Worm (Caenorhabditis elegans) whole organism, L3 larva: ENCODE data around the gene sru-40.

ENCODE experiments used
- R02D3.7 ChIP-seq: fragments of 150-350 bp; optimal IDR thresholded peaks from 2 replicates; lab custom pipeline; 2014; ENCODE audit warnings: missing biosample characterization, missing genetic modification characterization
- aly-2 ChIP-seq: fragments of 150-350 bp; optimal IDR thresholded peaks from 2 replicates; lab custom pipeline; 2014; ENCODE audit warnings: missing biosample characterization, missing genetic modification characterization
- ama-1 ChIP-seq: fragments of 150-350 bp; optimal IDR thresholded peaks from 2 replicates; lab custom pipeline; 2018
- ceh-28 ChIP-seq: fragments of 150-350 bp; optimal IDR thresholded peaks from 2 replicates; lab custom pipeline; 2014; ENCODE audit warnings: missing biosample characterization, missing genetic modification reagents, missing genetic modification characterization
- ceh-82 ChIP-seq: fragments of 150-350 bp; optimal IDR thresholded peaks from 2 replicates; lab custom pipeline; 2014; ENCODE audit warnings: missing biosample characterization, missing genetic modification characterization
- daf-12 ChIP-seq: fragments of 150-350 bp; optimal IDR thresholded peaks from 2 replicates; lab custom pipeline; 2014; ENCODE audit warnings: missing biosample characterization, missing genetic modification reagents, missing genetic modification characterization
- egl-27 ChIP-seq: sonication (generic microtip); optimal IDR thresholded peaks from 4 replicates; lab custom pipeline; 2017; ENCODE audit warnings: missing biosample characterization, missing genetic modification reagents, missing genetic modification characterization
- egl-5 ChIP-seq: fragments of 150-350 bp; optimal IDR thresholded peaks from 2 replicates; lab custom pipeline; 2017; ENCODE audit warnings: missing biosample characterization, missing genetic modification reagents, missing genetic modification characterization, inconsistent platforms
- elt-2 ChIP-seq: sonication (generic microtip); optimal IDR thresholded peaks from 2 replicates; lab custom pipeline; 2016; ENCODE audit warnings: missing genetic modification reagents, mild to moderate bottlenecking, missing genetic modification characterization, missing compliant biosample characterization
- elt-3 ChIP-seq, 3 experiments: fragments of 150-350 bp in 1 of 3; sonication (generic microtip) in 2 of 3; optimal IDR thresholded peaks; 2 replicates in 2 of 3; 4 replicates in 1 of 3; lab custom pipeline; 2014 to 2017; ENCODE audit warnings: missing biosample characterization in 3 of 3, missing genetic modification characterization in 3 of 3
- fkh-10 ChIP-seq: sonication (generic microtip); optimal IDR thresholded peaks from 2 replicates; lab custom pipeline; 2017; ENCODE audit warnings: missing biosample characterization, missing genetic modification reagents, missing genetic modification characterization
- fos-1 ChIP-seq: fragments of 150-350 bp; optimal IDR thresholded peaks from 2 replicates; lab custom pipeline; 2014; ENCODE audit warnings: missing biosample characterization, missing genetic modification characterization
- hmg-11 ChIP-seq: sonication (generic microtip); optimal IDR thresholded peaks from 2 replicates; lab custom pipeline; 2016; ENCODE audit warnings: missing genetic modification characterization, missing compliant biosample characterization
- jun-1 ChIP-seq: fragments of 150-350 bp; optimal IDR thresholded peaks from 2 replicates; lab custom pipeline; 2014; ENCODE audit warnings: missing biosample characterization, missing genetic modification reagents, missing genetic modification characterization
- lin-15B ChIP-seq: fragments of 150-350 bp; optimal IDR thresholded peaks from 2 replicates; lab custom pipeline; 2014; ENCODE audit warnings: missing biosample characterization, missing genetic modification characterization
- lsy-12 ChIP-seq: sonication (generic microtip); optimal IDR thresholded peaks from 2 replicates; lab custom pipeline; 2016; ENCODE audit warnings: mild to moderate bottlenecking, missing genetic modification characterization, missing compliant biosample characterization
- mdl-1 ChIP-seq: fragments of 150-350 bp; optimal IDR thresholded peaks from 2 replicates; lab custom pipeline; 2014; ENCODE audit warnings: missing biosample characterization, missing genetic modification characterization
- mml-1 ChIP-seq: fragments of 150-350 bp; sonication (generic microtip); optimal IDR thresholded peaks from 3 replicates; lab custom pipeline; 2014; ENCODE audit warnings: missing biosample characterization, missing genetic modification characterization
- nfya-1 ChIP-seq: sonication (generic microtip); optimal IDR thresholded peaks from 2 replicates; lab custom pipeline; 2017; ENCODE audit warnings: missing genetic modification characterization, mild to moderate bottlenecking, missing compliant biosample characterization, antibody characterized with exemption, moderate library complexity; ENCODE audit not compliant: insufficient read depth
- nhr-23 ChIP-seq: fragments of 150-350 bp; optimal IDR thresholded peaks from 2 replicates; lab custom pipeline; 2014; ENCODE audit warnings: missing biosample characterization, missing genetic modification reagents, missing genetic modification characterization
- nhr-237 ChIP-seq: fragments of 150-350 bp; optimal IDR thresholded peaks from 2 replicates; lab custom pipeline; 2014; ENCODE audit warnings: missing biosample characterization, missing genetic modification characterization
- nhr-25 ChIP-seq: sonication (generic microtip); optimal IDR thresholded peaks from 2 replicates; lab custom pipeline; 2017; ENCODE audit warnings: missing biosample characterization, missing genetic modification characterization
- nhr-28 ChIP-seq: fragments of 150-350 bp; optimal IDR thresholded peaks from 2 replicates; lab custom pipeline; 2014; ENCODE audit warnings: missing biosample characterization, missing genetic modification characterization
- nhr-67 ChIP-seq: fragments of 150-350 bp; optimal IDR thresholded peaks from 2 replicates; lab custom pipeline; 2014; ENCODE audit warnings: missing biosample characterization, missing genetic modification characterization
- nhr-76 ChIP-seq: fragments of 150-350 bp; sonication (generic microtip); optimal IDR thresholded peaks from 5 replicates; lab custom pipeline; 2014; ENCODE audit warnings: missing biosample characterization, missing genetic modification characterization
- nhr-77 ChIP-seq: fragments of 150-350 bp; optimal IDR thresholded peaks from 2 replicates; lab custom pipeline; 2014; ENCODE audit warnings: missing biosample characterization, missing genetic modification characterization
- pha-4 ChIP-seq: fragments of 150-350 bp; optimal IDR thresholded peaks from 2 replicates; lab custom pipeline; 2014; ENCODE audit warnings: missing biosample characterization, missing genetic modification reagents, missing genetic modification characterization
- pqm-1 ChIP-seq: fragments of 150-350 bp; optimal IDR thresholded peaks from 2 replicates; lab custom pipeline; 2017; ENCODE audit warnings: missing biosample characterization, missing genetic modification characterization, inconsistent platforms
- sea-2 ChIP-seq: fragments of 150-350 bp; sonication (generic microtip); optimal IDR thresholded peaks from 4 replicates; lab custom pipeline; 2014; ENCODE audit warnings: missing biosample characterization, missing genetic modification reagents, missing genetic modification characterization
- skn-1 ChIP-seq: fragments of 150-350 bp; optimal IDR thresholded peaks from 2 replicates; lab custom pipeline; 2014; ENCODE audit warnings: missing biosample characterization, missing genetic modification characterization
- snpc-4 ChIP-seq: fragments of 150-350 bp; optimal IDR thresholded peaks from 2 replicates; lab custom pipeline; 2014; ENCODE audit warnings: missing biosample characterization, missing genetic modification characterization
- tbx-2 ChIP-seq: sonication (generic microtip); optimal IDR thresholded peaks from 2 replicates; lab custom pipeline; 2016; ENCODE audit warnings: mild to moderate bottlenecking, missing genetic modification characterization, missing compliant biosample characterization
- unc-39 ChIP-seq: sonication (generic microtip); optimal IDR thresholded peaks from 4 replicates; lab custom pipeline; 2017; ENCODE audit warnings: missing biosample characterization, missing genetic modification characterization
- zag-1 ChIP-seq: fragments of 150-350 bp; optimal IDR thresholded peaks from 2 replicates; lab custom pipeline; 2014; ENCODE audit warnings: missing biosample characterization, missing genetic modification characterization
- ztf-11 ChIP-seq: fragments of 150-350 bp; optimal IDR thresholded peaks from 2 replicates; lab custom pipeline; 2014; ENCODE audit warnings: missing biosample characterization, missing genetic modification characterization

The sru-40 gene

DNA sequence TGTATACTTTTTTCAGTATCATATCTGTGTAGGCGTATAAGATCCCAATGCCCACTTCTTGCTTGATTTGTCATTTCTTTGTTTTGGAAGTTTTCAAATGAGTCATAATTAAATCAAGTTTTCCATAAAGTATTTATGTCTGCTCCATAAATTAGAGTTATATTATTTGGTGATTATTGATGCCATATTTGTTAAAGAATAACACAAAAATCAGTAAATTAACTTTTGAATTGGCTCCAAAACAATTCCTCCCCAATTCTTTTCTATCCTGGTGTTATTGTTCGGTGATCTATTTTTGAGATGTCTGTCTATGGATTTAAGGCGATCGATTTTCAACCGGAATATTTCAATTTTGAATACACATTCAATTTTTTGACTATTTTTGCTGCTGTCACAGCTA is 28.6 kb downstream of the sru-40 start, which contains the start of gene sru-37:
Gene sru-37 (plus strand): TSS at position 301 of the 400 bp plus-strand sequence.
- TF ChIP-seq mml-1 (tag; lab: Kevin White, UChicago): no peak
- TF ChIP-seq nfya-1 (tag; lab: Kevin White, UChicago): no peak
- TF ChIP-seq egl-5: no peak
- TF ChIP-seq sea-2 (GFP tag; lab: Kevin White, UChicago): no peak

DNA sequence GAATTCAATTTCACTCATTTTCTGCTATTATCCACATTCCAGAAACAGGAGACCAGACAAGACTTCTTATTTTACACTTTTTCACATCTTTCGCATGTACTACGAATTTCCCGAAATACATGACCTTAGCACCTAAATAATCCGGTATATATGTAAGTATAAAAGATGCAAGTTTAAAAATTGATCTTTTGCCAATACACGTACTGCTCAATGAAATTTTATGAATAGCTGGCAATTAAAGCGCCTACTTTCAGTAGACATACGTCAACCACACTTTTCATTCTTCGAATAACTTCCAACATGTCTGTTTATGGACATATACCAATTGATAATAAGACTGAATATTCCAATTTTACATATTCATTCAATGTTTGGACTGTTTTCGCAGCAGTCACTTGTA is 30.6 kb downstream of the sru-40 start, which contains the start of gene sru-39:
Gene sru-39 (plus strand): TSS at position 301 of the 400 bp plus-strand sequence.
- TF ChIP-seq unc-39 (no peak), mdl-1 (tag; lab: Kevin White, UChicago) (no peak), nhr-77 (no peak), ztf-11 (tag; lab: Kevin White, UChicago) (no peak), elt-2 (no peak), elt-3 (tag; optimal IDR thresholded peaks at IDR 0.05; lab: Kevin White, UChicago) (no peak)
- TF ChIP-seq, all 47 proteins: peak for 0

DNA sequence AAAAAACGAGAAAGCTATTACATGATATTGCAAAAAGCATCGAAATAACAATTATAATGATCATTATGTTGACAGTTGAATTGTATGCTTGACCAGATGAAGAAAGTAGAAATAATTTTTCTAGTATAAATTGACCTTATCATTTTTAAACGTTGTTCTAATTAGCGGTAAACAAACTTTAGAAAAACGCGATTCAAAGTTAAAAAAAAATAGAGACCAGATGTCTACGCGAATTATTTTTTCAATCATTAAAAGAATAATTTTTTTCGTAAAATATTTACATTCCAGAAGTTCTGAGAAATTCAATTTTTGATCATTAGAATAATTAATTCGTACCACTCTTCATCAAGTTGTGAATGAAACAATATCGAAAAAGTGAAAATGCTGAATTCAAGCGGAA is 31.8 kb downstream of the sru-40 start, which contains the start of gene F46B6.10:
Gene F46B6.10 (minus strand): TSS at position 101 of the 400 bp plus-strand sequence.
- TF ChIP-seq aly-2 (tag; lab: Kevin White, UChicago) (no peak), lin-15B (no peak), unc-39 (no peak), egl-5 (no peak), pqm-1 (tag; lab: Kevin White, UChicago) (no peak), mml-1 (tag; lab: Kevin White, UChicago) (no peak), pha-4 (tag; lab: Kevin White, UChicago) (no peak), daf-12 (no peak), nhr-237 (no peak), jun-1 (no peak), ama-1 (no peak), snpc-4 (tag; lab: Kevin White, UChicago) (no peak)

DNA sequence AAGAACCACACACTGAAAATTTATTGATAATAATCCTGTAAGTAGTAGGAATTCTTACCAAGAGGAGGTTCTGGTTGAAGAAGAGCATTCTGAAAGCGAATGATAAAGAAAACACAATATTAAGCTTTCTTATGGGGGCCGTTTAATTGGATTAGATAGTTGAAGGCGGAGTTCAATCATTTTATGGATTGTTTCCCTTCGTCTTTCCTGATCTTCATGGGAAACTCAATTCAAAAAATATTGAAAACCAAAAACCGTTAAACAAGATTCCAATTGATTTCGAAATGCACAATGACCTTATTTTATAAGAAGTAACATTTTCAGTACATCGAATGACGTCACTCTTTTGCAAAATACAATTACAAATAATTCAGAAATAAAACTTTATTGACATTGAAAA is 34.7 kb downstream of the sru-40 start, which contains the start of gene F46B6.13:
Gene F46B6.13 (minus strand): TSS at position 101 of the 400 bp plus-strand sequence.
- no peak for TF ChIP-seq fos-1 (tag; lab: Kevin White, UChicago)
- no peak for TF ChIP-seq hmg-11
- TF ChIP-seq nhr-77: no peak
- no peak for TF ChIP-seq nhr-76 (tag; lab: Kevin White, UChicago)
- TF ChIP-seq jun-1: no peak
- no peak for TF ChIP-seq egl-5
- TF ChIP-seq mml-1 (tag; lab: Kevin White, UChicago): no peak
- no peak for TF ChIP-seq nhr-23 (tag; lab: Kevin White, UChicago)
- TF ChIP-seq ceh-82: no peak
- TF ChIP-seq nhr-67 (tag; lab: Kevin White, UChicago): no peak
- TF ChIP-seq zag-1 (tag; lab: Kevin White, UChicago): no peak

DNA sequence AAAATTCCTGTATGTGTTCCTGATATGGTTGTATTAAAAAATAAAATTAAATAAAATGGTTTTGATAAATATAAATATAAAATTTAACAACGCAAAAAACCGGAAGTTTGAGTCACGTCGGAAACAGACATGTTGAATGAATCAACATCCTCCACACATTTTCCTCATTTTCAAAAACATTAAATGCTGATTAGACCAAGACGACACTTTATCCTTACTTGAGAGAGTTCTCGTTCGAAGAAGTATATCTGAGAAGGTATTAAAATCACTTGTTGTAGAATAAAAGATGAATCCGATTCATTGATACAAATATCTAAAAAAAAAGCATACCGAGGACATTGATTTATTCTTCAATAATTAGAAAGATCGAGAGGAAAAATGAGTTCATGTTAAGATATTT is 35.6 kb downstream of the sru-40 start:
- TF ChIP-seq fkh-10 (GFP tag; lab: Kevin White, UChicago) (no peak), R02D3.7 (no peak), pqm-1 (tag; lab: Kevin White, UChicago) (no peak)
- TF ChIP-seq, all 47 proteins: peak for 0

DNA sequence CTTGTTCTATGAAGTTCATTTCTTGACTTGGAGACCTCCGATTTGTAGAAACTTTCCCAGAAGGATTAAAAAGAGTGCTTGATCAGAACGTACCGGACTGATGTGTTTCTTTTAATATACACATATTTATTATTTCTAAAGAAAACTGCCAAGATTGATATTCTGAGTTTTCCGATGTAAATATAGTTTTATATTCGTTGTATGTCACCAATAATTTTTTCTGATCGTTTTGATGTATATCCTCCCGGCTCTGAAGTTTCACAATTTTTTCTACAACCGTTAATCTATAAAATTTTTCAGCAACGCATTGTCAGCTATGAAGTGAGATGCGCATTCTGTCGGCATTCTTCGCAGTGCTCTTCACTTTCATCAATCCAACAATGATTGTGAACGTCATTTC is 37.2 kb downstream of the sru-40 start, which contains the start of gene F46B6.9:
Gene F46B6.9 (plus strand): TSS at position 301 of the 400 bp plus-strand sequence.
- TF ChIP-seq egl-27: no peak
- TF ChIP-seq nfya-1 (tag; lab: Kevin White, UChicago): no peak
- TF ChIP-seq skn-1: no peak
- TF ChIP-seq tbx-2 (tag; lab: Kevin White, UChicago): no peak
- TF ChIP-seq nhr-25 (tag; lab: Kevin White, UChicago): no peak
- TF ChIP-seq elt-3 (tag; optimal IDR thresholded peaks at IDR 0.05; lab: Kevin White, UChicago): no peak
- TF ChIP-seq ceh-28 (tag; lab: Kevin White, UChicago): no peak
- TF ChIP-seq nhr-28 (tag; lab: Kevin White, UChicago): no peak
- TF ChIP-seq lsy-12 (tag; lab: Kevin White, UChicago): no peak
- no peak for TF ChIP-seq daf-12
- no peak for TF ChIP-seq fkh-10 (GFP tag; lab: Kevin White, UChicago)
- no peak for TF ChIP-seq nhr-76 (tag; lab: Kevin White, UChicago)
- TF ChIP-seq zag-1 (tag; lab: Kevin White, UChicago): no peak
- TF ChIP-seq hmg-11: no peak
- no peak for TF ChIP-seq mml-1 (tag; lab: Kevin White, UChicago)
